Worm (Caenorhabditis elegans) whole organism, early embryonic: ENCODE data around the gene gnrr-5.

Source experiments
- ama-1 ChIP-seq: fragments of 150-350 bp; optimal IDR thresholded peaks from 2 replicates; lab custom pipeline; 2014
- ceh-36 ChIP-seq: sonication (generic microtip); optimal IDR thresholded peaks from 2 replicates; lab custom pipeline; 2016; ENCODE audit warnings: missing genetic modification characterization, inconsistent platforms, missing compliant biosample characterization
- flt-1 ChIP-seq: fragments of 200-800 bp; sonication (Bioruptor generic); IDR thresholded peaks from 2 replicates; pipeline ENCODE4 v1.3.6; 2022; ENCODE audit warnings: missing genetic modification characterization, missing compliant biosample characterization
- tbx-11 ChIP-seq: fragments of 200-800 bp; sonication (Bioruptor generic); IDR thresholded peaks from 2 replicates; pipeline ENCODE4 v1.3.6; 2022; ENCODE audit warnings: missing genetic modification characterization, missing compliant biosample characterization
- tbx-37 ChIP-seq: fragments of 200-800 bp; sonication (Bioruptor generic); conservative IDR thresholded peaks from 2 replicates; pipeline ENCODE4 v1.3.6; 2022; ENCODE audit warnings: missing genetic modification reagents, missing genetic modification characterization, missing compliant biosample characterization

DNA sequence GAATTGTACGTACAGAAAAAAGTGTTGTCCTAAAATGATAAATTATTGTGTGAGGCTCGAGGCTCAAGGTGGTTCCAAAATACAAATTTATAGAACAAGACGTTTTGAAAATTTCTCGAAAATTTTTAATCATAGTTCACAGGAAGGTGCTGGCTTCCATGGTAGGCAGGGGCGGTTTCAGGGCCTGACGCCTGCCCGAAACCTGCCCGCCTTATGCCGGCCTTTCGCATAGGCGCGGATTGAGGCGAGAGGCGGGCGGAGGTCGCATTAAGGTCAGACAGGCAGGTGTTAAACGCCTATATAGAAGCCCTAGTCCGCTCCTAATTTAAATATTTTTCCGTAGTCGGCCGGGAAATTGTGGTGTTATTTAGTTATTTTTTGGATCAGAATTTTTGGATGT lies 31.4 kb downstream of the gnrr-5 start:
- TF ChIP-seq ama-1 (lab: Kevin White, UChicago) = no peak
- TF ChIP-seq flt-1 (GFP tag; lab: Robert Waterston, UW) = no peak
- no peak for TF ChIP-seq ceh-36
- TF ChIP-seq tbx-37 (GFP tag; lab: Robert Waterston, UW) = no peak
- no peak for TF ChIP-seq tbx-11
